Fruit fly (Drosophila melanogaster): Measurements from ENCODE around the gene Spag1.

DNA sequence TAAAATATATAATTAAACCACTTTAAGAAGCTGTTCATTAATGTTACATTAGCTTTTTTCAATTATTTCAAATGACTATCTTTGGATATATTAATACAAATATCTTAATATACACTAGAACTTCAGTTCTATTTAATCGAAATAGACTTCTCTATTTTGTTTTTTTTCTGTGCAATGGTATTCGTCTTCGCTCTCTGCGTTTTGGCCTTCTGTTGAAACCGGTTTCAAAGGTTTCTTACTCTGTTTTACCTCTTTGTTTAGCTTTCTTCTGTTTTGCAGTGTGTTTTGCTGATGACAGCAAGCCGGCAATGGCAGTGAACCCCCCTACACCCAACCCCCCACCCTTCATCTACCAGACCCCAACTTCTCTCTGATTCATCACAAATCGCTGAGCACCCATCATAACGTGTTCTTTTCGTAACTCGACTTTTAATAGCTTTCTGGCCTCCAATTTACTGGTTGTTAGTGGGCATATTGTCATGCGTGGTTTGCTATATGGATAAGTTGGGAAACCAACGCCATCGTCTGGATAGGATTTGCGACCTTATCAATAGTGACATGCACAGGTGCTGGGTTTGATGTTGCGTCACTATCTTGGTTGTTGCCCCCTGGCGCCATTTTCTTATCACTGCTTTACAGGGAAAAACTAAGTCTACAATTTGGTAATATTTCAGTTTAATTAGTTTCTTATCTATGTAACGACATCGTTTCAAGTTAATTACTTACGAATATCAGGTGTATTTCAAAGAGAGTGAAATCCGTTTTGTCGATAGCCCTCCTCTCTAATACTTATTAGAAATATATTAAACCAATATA is 21.4 kb downstream of the Spag1 start:
- TF ChIP-seq cic (GFP tag; optimal IDR thresholded peaks at IDR 0.05) (no peak), CG11617 (GFP tag; optimal IDR thresholded peaks at IDR 0.05) (no peak), CG12768 (GFP tag; optimal IDR thresholded peaks at IDR 0.05) (no peak), CG1620 (GFP tag; optimal IDR thresholded peaks at IDR 0.05) (no peak), tj (GFP tag; optimal IDR thresholded peaks at IDR 0.05) (peak; percentile 96), toe (GFP tag; optimal IDR thresholded peaks at IDR 0.05) (no peak), Clk (GFP tag; optimal IDR thresholded peaks at IDR 0.05) (no peak)
